Worm (Caenorhabditis elegans) whole organism, L1 larva: ENCODE results near the gene enpl-1.

ENCODE experiments used
- C04F5.9 ChIP-seq: sonication (generic microtip); optimal IDR thresholded peaks from 2 replicates; lab custom pipeline; 2016; ENCODE audit warnings: missing genetic modification characterization, missing compliant biosample characterization
- C16A3.4 ChIP-seq: fragments of 150-350 bp; optimal IDR thresholded peaks from 2 replicates; lab custom pipeline; 2014; ENCODE audit warnings: missing biosample characterization, missing genetic modification characterization
- C34B4.2 ChIP-seq: sonication (generic microtip); optimal IDR thresholded peaks from 2 replicates; lab custom pipeline; 2017; ENCODE audit warnings: mild to moderate bottlenecking, missing genetic modification characterization, missing compliant biosample characterization
- aha-1 ChIP-seq: fragments of 150-350 bp; optimal IDR thresholded peaks from 2 replicates; lab custom pipeline; 2014; ENCODE audit warnings: missing biosample characterization, missing genetic modification characterization
- aly-2 ChIP-seq: fragments of 150-350 bp; optimal IDR thresholded peaks from 2 replicates; lab custom pipeline; 2014; ENCODE audit warnings: missing biosample characterization, missing genetic modification characterization
- ama-1 ChIP-seq: fragments of 150-350 bp; optimal IDR thresholded peaks from 2 replicates; lab custom pipeline; 2014
- ceh-63 ChIP-seq: fragments of 200-800 bp; sonication (Bioruptor generic); optimal IDR thresholded peaks from 2 replicates; lab custom pipeline; 2018; ENCODE audit warnings: mild to moderate bottlenecking, missing genetic modification characterization, missing compliant biosample characterization
- ceh-82 ChIP-seq, 3 experiments: fragments of 150-350 bp in 1 of 3; sonication (generic microtip) in 2 of 3; optimal IDR thresholded peaks; 2 replicates each; lab custom pipeline; 2014 to 2017; ENCODE audit warnings: missing biosample characterization in 3 of 3, missing genetic modification characterization in 3 of 3
- ceh-88 ChIP-seq: fragments of 200-800 bp; sonication (Bioruptor generic); IDR thresholded peaks from 2 replicates; pipeline ENCODE4 v1.3.6; 2022; ENCODE audit warnings: missing genetic modification characterization, missing compliant biosample characterization
- dpl-1 ChIP-seq, 3 experiments: fragments of 150-350 bp in 2 of 3; sonication (generic microtip) in 1 of 3; optimal IDR thresholded peaks; 2 replicates each; lab custom pipeline; 2014 to 2017; ENCODE audit warnings: missing biosample characterization in 3 of 3, missing genetic modification characterization in 3 of 3, missing genetic modification reagents in 3 of 3
- dsc-1 ChIP-seq: sonication (generic microtip); optimal IDR thresholded peaks from 2 replicates; lab custom pipeline; 2016; ENCODE audit warnings: mild to moderate bottlenecking, missing genetic modification characterization, missing compliant biosample characterization
- efl-1 ChIP-seq, 4 experiments: fragments of 150-350 bp; optimal IDR thresholded peaks in 3 of 4; peaks in 1 of 4; 1 replicate in 1 of 4; 2 replicates in 3 of 4; lab custom pipeline; 2014; ENCODE audit warnings: missing biosample characterization in 2 of 4, missing genetic modification characterization in 2 of 4, missing genetic modification reagents in 2 of 4
- efl-3 ChIP-seq: fragments of 200-800 bp; sonication (Bioruptor generic); optimal IDR thresholded peaks from 2 replicates; lab custom pipeline; 2018; ENCODE audit warnings: mild to moderate bottlenecking, missing genetic modification characterization, missing compliant biosample characterization
- egl-13 ChIP-seq: sonication (generic microtip); optimal IDR thresholded peaks from 2 replicates; lab custom pipeline; 2016; ENCODE audit warnings: missing genotype, missing genetic modification reagents, missing genetic modification characterization, missing compliant biosample characterization
- egl-27 ChIP-seq, 2 experiments: fragments of 150-350 bp in 1 of 2; sonication (generic microtip); optimal IDR thresholded peaks; 3 replicates each; lab custom pipeline; 2017 to 2018; ENCODE audit warnings: missing biosample characterization in 2 of 2, missing genetic modification characterization in 2 of 2, missing genetic modification reagents in 2 of 2
- fkh-10 ChIP-seq: sonication (generic microtip); optimal IDR thresholded peaks from 2 replicates; lab custom pipeline; 2017; ENCODE audit warnings: missing biosample characterization, missing genetic modification reagents, missing genetic modification characterization
- fkh-4 ChIP-seq: sonication (generic microtip); optimal IDR thresholded peaks from 2 replicates; lab custom pipeline; 2016; ENCODE audit warnings: missing compliant biosample characterization, missing genetic modification characterization, borderline replicate concordance
- grh-1 ChIP-seq: fragments of 200-800 bp; sonication (Bioruptor generic); IDR thresholded peaks from 2 replicates; pipeline ENCODE4 v1.3.6; 2022; ENCODE audit warnings: missing genetic modification reagents, missing genetic modification characterization, missing compliant biosample characterization
- irx-1 ChIP-seq: sonication (generic microtip); optimal IDR thresholded peaks from 2 replicates; lab custom pipeline; 2016; ENCODE audit warnings: missing genetic modification characterization, missing compliant biosample characterization
- jun-1 ChIP-seq: fragments of 150-350 bp; optimal IDR thresholded peaks from 2 replicates; lab custom pipeline; 2014; ENCODE audit warnings: missing biosample characterization, missing genetic modification reagents, missing genetic modification characterization
- lin-35 ChIP-seq, 2 experiments: fragments of 150-350 bp; optimal IDR thresholded peaks; 2 replicates each; lab custom pipeline; 2014; ENCODE audit warnings: missing biosample characterization in 2 of 2, missing genetic modification characterization in 2 of 2, missing genetic modification reagents in 2 of 2
- lir-3 ChIP-seq: sonication (generic microtip); optimal IDR thresholded peaks from 2 replicates; lab custom pipeline; 2016; ENCODE audit warnings: mild to moderate bottlenecking, missing genetic modification characterization, moderate library complexity, missing compliant biosample characterization; ENCODE audit not compliant: poor library complexity
- lsy-2 ChIP-seq, 2 experiments: fragments of 150-350 bp; optimal IDR thresholded peaks; 2 replicates each; lab custom pipeline; 2014; ENCODE audit warnings: missing biosample characterization in 2 of 2, missing genetic modification characterization in 2 of 2
- mab-9 ChIP-seq: fragments of 200-800 bp; sonication (Bioruptor generic); IDR thresholded peaks from 2 replicates; pipeline ENCODE4 v1.3.6; 2022; ENCODE audit warnings: missing genetic modification reagents, missing genetic modification characterization, missing compliant biosample characterization
- mdl-1 ChIP-seq, 2 experiments: fragments of 150-350 bp; optimal IDR thresholded peaks; 2 replicates each; lab custom pipeline; 2014 to 2017; ENCODE audit warnings: missing biosample characterization in 2 of 2, missing genetic modification characterization in 2 of 2, inconsistent platforms in 1 of 2
- mep-1 ChIP-seq: fragments of 150-350 bp; optimal IDR thresholded peaks from 2 replicates; lab custom pipeline; 2014; ENCODE audit warnings: missing biosample characterization, missing genetic modification characterization
- nhr-237 ChIP-seq: fragments of 150-350 bp; optimal IDR thresholded peaks from 2 replicates; lab custom pipeline; 2014; ENCODE audit warnings: missing biosample characterization, missing genetic modification characterization
- nhr-28 ChIP-seq: fragments of 150-350 bp; optimal IDR thresholded peaks from 2 replicates; lab custom pipeline; 2014; ENCODE audit warnings: missing biosample characterization, missing genetic modification characterization
- nhr-77 ChIP-seq: fragments of 150-350 bp; optimal IDR thresholded peaks from 2 replicates; lab custom pipeline; 2014; ENCODE audit warnings: missing biosample characterization, missing genetic modification characterization
- nhr-84 ChIP-seq: sonication (generic microtip); optimal IDR thresholded peaks from 2 replicates; lab custom pipeline; 2017; ENCODE audit warnings: missing biosample characterization, missing genetic modification characterization
- nhr-90 ChIP-seq: sonication (generic microtip); optimal IDR thresholded peaks from 2 replicates; lab custom pipeline; 2016; ENCODE audit warnings: mild to moderate bottlenecking, missing genetic modification characterization, missing compliant biosample characterization; ENCODE audit not compliant: poor library complexity
- pqm-1 ChIP-seq: sonication (generic microtip); optimal IDR thresholded peaks from 3 replicates; lab custom pipeline; 2017; ENCODE audit warnings: missing biosample characterization, missing genetic modification characterization
- rnt-1 ChIP-seq: sonication (generic microtip); optimal IDR thresholded peaks from 2 replicates; lab custom pipeline; 2016; ENCODE audit warnings: mild to moderate bottlenecking, missing genetic modification characterization, moderate library complexity, missing compliant biosample characterization
- snpc-4 ChIP-seq: fragments of 150-350 bp; optimal IDR thresholded peaks from 2 replicates; lab custom pipeline; 2014; ENCODE audit warnings: missing biosample characterization, missing genetic modification characterization
- snu-23 ChIP-seq: sonication (generic microtip); optimal IDR thresholded peaks from 2 replicates; lab custom pipeline; 2016; ENCODE audit warnings: missing genetic modification characterization, missing compliant biosample characterization
- sox-4 ChIP-seq: sonication (generic microtip); optimal IDR thresholded peaks from 2 replicates; lab custom pipeline; 2016; ENCODE audit warnings: missing genetic modification characterization, missing compliant biosample characterization
- sup-37 ChIP-seq: fragments of 200-800 bp; sonication (Bioruptor generic); optimal IDR thresholded peaks from 2 replicates; lab custom pipeline; 2018; ENCODE audit warnings: mild to moderate bottlenecking, missing genetic modification characterization, missing compliant biosample characterization
- unc-130 ChIP-seq: fragments of 150-350 bp; optimal IDR thresholded peaks from 2 replicates; lab custom pipeline; 2017; ENCODE audit warnings: missing biosample characterization, missing genetic modification characterization, inconsistent platforms
- unc-30 ChIP-seq: sonication (generic microtip); optimal IDR thresholded peaks from 2 replicates; lab custom pipeline; 2017; ENCODE audit warnings: missing biosample characterization, missing genetic modification characterization
- unc-62 ChIP-seq: fragments of 150-350 bp; optimal IDR thresholded peaks from 2 replicates; lab custom pipeline; 2014; ENCODE audit warnings: missing biosample characterization, missing genetic modification reagents, missing genetic modification characterization
- unc-86 ChIP-seq: sonication (generic microtip); optimal IDR thresholded peaks from 2 replicates; lab custom pipeline; 2016; ENCODE audit warnings: missing genetic modification characterization, missing compliant biosample characterization
- unc-98 ChIP-seq: fragments of 200-800 bp; sonication (Bioruptor generic); IDR thresholded peaks from 2 replicates; pipeline ENCODE4 v1.3.6; 2022; ENCODE audit warnings: missing genetic modification characterization, missing compliant biosample characterization
- xbp-1 ChIP-seq: sonication (generic microtip); optimal IDR thresholded peaks from 2 replicates; lab custom pipeline; 2016; ENCODE audit warnings: missing genetic modification characterization, missing compliant biosample characterization
- zag-1 ChIP-seq: fragments of 150-350 bp; optimal IDR thresholded peaks from 2 replicates; lab custom pipeline; 2014; ENCODE audit warnings: missing biosample characterization, missing genetic modification characterization
- zip-4 ChIP-seq: fragments of 200-800 bp; sonication (Bioruptor generic); optimal IDR thresholded peaks from 2 replicates; lab custom pipeline; 2018; ENCODE audit warnings: mild to moderate bottlenecking, missing genetic modification characterization, moderate library complexity, missing compliant biosample characterization
- ztf-11 ChIP-seq, 2 experiments: sonication (generic microtip); optimal IDR thresholded peaks; 2 replicates each; lab custom pipeline; 2016 to 2017; ENCODE audit warnings: missing genetic modification characterization in 2 of 2, missing biosample characterization in 1 of 2, missing compliant biosample characterization in 1 of 2

The enpl-1 gene

DNA sequence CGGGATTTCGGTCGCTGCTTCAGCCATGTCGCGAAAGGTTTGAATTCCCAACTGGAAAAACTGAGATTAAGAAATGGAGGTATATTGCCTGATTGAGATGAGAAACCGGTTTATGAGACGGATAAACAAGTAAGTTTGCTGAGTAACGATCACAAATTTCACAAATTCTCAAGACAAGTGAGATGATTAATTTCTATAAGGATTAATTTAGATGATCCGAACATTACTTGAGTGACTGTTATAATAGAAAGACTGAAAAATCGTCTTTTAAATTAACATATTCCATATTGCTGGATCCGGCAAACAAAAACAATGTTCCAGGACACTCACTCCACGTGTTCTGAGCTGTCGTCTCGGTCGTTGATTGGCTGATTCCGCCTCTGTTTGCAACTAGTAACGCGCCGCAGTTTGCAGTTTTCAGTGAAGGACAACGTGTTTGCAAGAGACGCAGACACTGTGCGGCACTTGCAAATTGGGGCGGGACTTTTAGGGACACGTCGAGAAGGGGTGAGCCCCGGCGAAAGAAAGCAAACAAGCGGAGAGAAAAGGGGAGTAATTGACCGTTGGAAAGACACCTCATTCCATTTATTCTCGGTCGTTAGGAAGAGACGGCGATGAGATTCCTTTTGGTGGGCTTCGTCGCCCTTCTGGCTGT is at the start of gene enpl-1, which contains the start of gene imp-2 (continued):
- TF ChIP-seq irx-1 (tag; lab: Kevin White, UChicago) (peak; percentile 81), efl-3 (GFP tag; lab: Kevin White, UChicago) (no peak), efl-1 (optimal IDR thresholded peaks at IDR 0.05; lab: Kevin White, UChicago) (peak; percentile 87 to 90), efl-1 (GFP tag; optimal IDR thresholded peaks at IDR 0.05 in 1 of 2; lab: Kevin White, UChicago) (peak; percentile 77 to 98), ceh-63 (no peak), aha-1 (no peak), lir-3 (tag; lab: Kevin White, UChicago) (peak; percentile 74), snpc-4 (peak; percentile 60), lin-35 (GFP tag; optimal IDR thresholded peaks at IDR 0.05; lab: Kevin White, UChicago) (peak; percentile 83 to 88), grh-1 (GFP tag; lab: Robert Waterston, UW) (peak; percentile 91), sup-37 (peak; percentile 76), egl-27 (tag; optimal IDR thresholded peaks at IDR 0.05; lab: Kevin White, UChicago) (peak; percentile 30 to 31), xbp-1 (tag; lab: Kevin White, UChicago) (peak; percentile 100), unc-130 (tag; lab: Kevin White, UChicago) (peak; percentile 59), nhr-77 (tag; lab: Kevin White, UChicago) (peak; percentile 93), mep-1 (tag; lab: Kevin White, UChicago) (peak; percentile 88), C16A3.4 (tag; lab: Kevin White, UChicago) (peak; percentile 86), C34B4.2 (tag; lab: Kevin White, UChicago) (peak; percentile 42), mdl-1 (tag; optimal IDR thresholded peaks at IDR 0.05; lab: Kevin White, UChicago) (peak; percentile 85 to 98), unc-30 (no peak), fkh-10 (GFP tag; lab: Kevin White, UChicago) (peak; percentile 75), lsy-2 (tag; optimal IDR thresholded peaks at IDR 0.05; lab: Kevin White, UChicago) (peak; percentile 94 to 97), fkh-4 (tag; lab: Kevin White, UChicago) (peak; percentile 51), ztf-11 (tag; optimal IDR thresholded peaks at IDR 0.05; lab: Kevin White, UChicago) (peak in 1 of 2 experiments; percentile 78), snu-23 (GFP tag; lab: Kevin White, UChicago) (peak; percentile 95), unc-62 (GFP tag; lab: Kevin White, UChicago) (no peak), unc-86 (tag; lab: Kevin White, UChicago) (peak; percentile 91), unc-98 (GFP tag; lab: Robert Waterston, UW) (peak; percentile 49; the same call in 1 of the 2 replicates), rnt-1 (peak; percentile 91), dpl-1 (GFP tag; optimal IDR thresholded peaks at IDR 0.05; lab: Kevin White, UChicago) (peak; percentile 60 to 79 (median 78)), ama-1 (lab: Kevin White, UChicago) (peak; percentile 30), ceh-88 (GFP tag; lab: Robert Waterston, UW) (no peak), jun-1 (tag; lab: Kevin White, UChicago) (peak; percentile 86)

DNA sequence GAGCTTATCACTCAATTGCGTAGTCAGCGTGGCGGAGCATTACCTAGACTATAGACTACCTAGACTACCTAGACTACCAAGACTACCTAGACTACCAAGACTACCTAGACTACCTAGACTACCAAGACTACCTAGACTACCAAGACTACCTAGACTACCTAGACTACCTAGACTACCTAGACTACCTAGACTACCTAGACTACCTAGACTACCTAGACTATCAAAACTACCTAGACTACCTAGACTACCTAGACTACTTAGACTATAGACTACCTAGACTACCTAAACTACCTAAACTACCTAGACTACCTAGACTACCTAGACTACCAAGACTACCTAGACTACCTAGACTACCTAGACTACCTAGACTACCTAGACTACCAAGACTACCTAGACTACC is 48.2 kb upstream of the enpl-1 start:
- TF ChIP-seq lir-3 (tag; lab: Kevin White, UChicago) (peak; percentile 57), nhr-237 (peak; percentile 68), rnt-1 (peak; percentile 71)
- TF ChIP-seq, all 84 proteins: peak for 3; not testable (repeated sequence) for 81

DNA sequence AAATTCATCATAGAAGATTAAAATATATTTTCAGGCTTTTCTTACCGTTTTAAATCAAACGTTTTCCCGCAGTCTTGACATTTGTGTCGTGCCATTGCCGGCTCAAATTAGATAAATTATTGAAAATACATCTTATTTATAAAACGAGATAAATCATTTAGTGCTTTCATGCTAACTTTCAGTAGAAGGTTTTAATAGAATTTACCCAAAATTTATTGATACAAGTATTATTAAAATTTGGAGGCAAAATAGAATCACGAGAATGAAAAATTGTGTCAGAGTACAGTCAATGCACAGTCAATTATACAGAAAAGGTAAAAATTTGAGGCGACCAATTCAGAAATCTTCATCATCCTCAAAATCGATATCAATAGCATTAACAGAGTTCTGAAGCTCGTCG is 40.6 kb upstream of the enpl-1 start, which contains the start of gene Y5F2A.4:
Y5F2A.4 (minus strand) TSS at position 101 of the 400 bp plus-strand sequence.
- TF ChIP-seq aly-2 (tag; lab: Kevin White, UChicago) (no peak), nhr-237 (no peak), sox-4 (no peak)

DNA sequence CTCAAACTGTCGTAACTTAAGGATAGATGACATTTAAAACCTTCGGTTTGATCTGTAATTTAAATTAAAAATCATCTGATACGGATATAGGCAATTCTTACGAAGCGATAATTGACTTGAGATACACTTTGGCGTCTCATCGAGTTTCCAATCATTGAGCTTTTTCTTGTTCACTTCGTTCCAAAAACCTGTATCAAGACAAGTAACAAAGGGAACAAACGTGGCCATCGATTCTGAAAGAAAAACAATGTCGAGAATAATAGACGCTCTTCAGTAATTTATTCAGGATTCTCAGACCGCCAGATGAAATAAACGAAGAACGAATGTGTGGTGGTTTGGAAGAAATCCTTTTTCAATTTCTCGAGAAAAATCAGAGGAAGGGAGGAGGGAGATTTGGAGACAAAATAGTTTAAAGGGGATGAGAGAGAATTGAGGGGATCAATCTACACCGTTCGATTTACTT is 38.2 kb upstream of the enpl-1 start, which contains the start of gene atg-7:
atg-7 (minus strand) TSS at position 233 of the 463 bp plus-strand sequence.
- TF ChIP-seq mep-1 (tag; lab: Kevin White, UChicago) (no peak), lir-3 (tag; lab: Kevin White, UChicago) (peak; percentile 13), zip-4 (GFP tag; lab: Kevin White, UChicago) (no peak), C16A3.4 (tag; lab: Kevin White, UChicago) (no peak), nhr-28 (tag; lab: Kevin White, UChicago) (no peak), nhr-84 (tag; lab: Kevin White, UChicago) (no peak), zag-1 (tag; lab: Kevin White, UChicago) (no peak), nhr-90 (peak; percentile 5), ama-1 (lab: Kevin White, UChicago) (peak; percentile 90), unc-86 (tag; lab: Kevin White, UChicago) (no peak), C04F5.9 (no peak), ceh-82 (tag; optimal IDR thresholded peaks at IDR 0.05; lab: Kevin White, UChicago) (no peak), mab-9 (GFP tag; lab: Robert Waterston, UW) (no peak), pqm-1 (tag; lab: Kevin White, UChicago) (no peak), egl-13 (tag; lab: Kevin White, UChicago) (no peak), dsc-1 (tag; lab: Kevin White, UChicago) (peak; percentile 25)
